Fruit fly (Drosophila melanogaster) whole organism, pupa: ENCODE measurements around the gene Dcr-1.

ENCODE experiments used
- CG10348 ChIP-seq: fragments of 200-800 bp; sonication (Bioruptor generic); IDR thresholded peaks from 2 replicates; pipeline ENCODE4 v1.3.6; 2022; ENCODE audit warnings: missing biosample characterization, missing genetic modification characterization
- CG12605 ChIP-seq: fragments of 200-800 bp; sonication (Bioruptor generic); IDR thresholded peaks from 2 replicates; pipeline ENCODE4 v1.3.6; 2022; ENCODE audit warnings: missing biosample characterization, missing genetic modification characterization
- CG13204 ChIP-seq: fragments of 200-800 bp; sonication (Bioruptor generic); optimal IDR thresholded peaks from 2 replicates; lab custom pipeline; 2018; ENCODE audit warnings: missing biosample characterization, mild to moderate bottlenecking, missing genetic modification characterization, moderate library complexity
- CG14655 ChIP-seq: fragments of 200-800 bp; sonication (Bioruptor generic); optimal IDR thresholded peaks from 3 replicates; lab custom pipeline; 2017; ENCODE audit warnings: mild to moderate bottlenecking, missing biosample characterization, missing genetic modification reagents, missing genetic modification characterization
- CG15710 ChIP-seq: fragments of 200-800 bp; sonication (Bioruptor generic); optimal IDR thresholded peaks from 2 replicates; lab custom pipeline; 2018; ENCODE audit warnings: missing biosample characterization, mild to moderate bottlenecking, missing genetic modification characterization, moderate library complexity
- CG17806 ChIP-seq: fragments of 200-800 bp; sonication (Bioruptor generic); optimal IDR thresholded peaks from 2 replicates; lab custom pipeline; 2018; ENCODE audit warnings: missing biosample characterization, mild to moderate bottlenecking, missing genetic modification characterization, moderate library complexity
- CG32121 ChIP-seq: fragments of 200-800 bp; sonication (Bioruptor generic); IDR thresholded peaks from 2 replicates; pipeline ENCODE4 v1.3.6; 2022; ENCODE audit warnings: missing biosample characterization, missing genetic modification characterization
- CG34367 ChIP-seq: fragments of 200-800 bp; sonication (Bioruptor generic); optimal IDR thresholded peaks from 2 replicates; lab custom pipeline; 2018; ENCODE audit warnings: missing biosample characterization, mild to moderate bottlenecking, missing genetic modification characterization
- CG4496 ChIP-seq: fragments of 200-800 bp; sonication (Bioruptor generic); IDR thresholded peaks from 3 replicates; pipeline ENCODE4 v1.3.6; 2022; ENCODE audit warnings: missing biosample characterization, missing genetic modification characterization
- CG8159 ChIP-seq: fragments of 200-800 bp; sonication (Bioruptor generic); optimal IDR thresholded peaks from 3 replicates; lab custom pipeline; 2018; ENCODE audit warnings: missing biosample characterization, mild to moderate bottlenecking, missing genetic modification characterization, moderate library complexity
- CG8301 ChIP-seq: fragments of 200-800 bp; sonication (Bioruptor generic); optimal IDR thresholded peaks from 2 replicates; lab custom pipeline; 2018; ENCODE audit warnings: missing biosample characterization, mild to moderate bottlenecking, missing genetic modification characterization
- CG9948 ChIP-seq: fragments of 200-800 bp; sonication (Bioruptor generic); optimal IDR thresholded peaks from 2 replicates; lab custom pipeline; 2018; ENCODE audit warnings: missing biosample characterization, mild to moderate bottlenecking, missing genetic modification characterization, moderate library complexity
- D1 ChIP-seq: fragments of 200-800 bp; sonication (Bioruptor generic); optimal IDR thresholded peaks from 2 replicates; lab custom pipeline; 2018; ENCODE audit warnings: missing biosample characterization, mild to moderate bottlenecking, missing genetic modification characterization, moderate library complexity
- EcR ChIP-seq: fragments of 200-800 bp; sonication (Bioruptor generic); optimal IDR thresholded peaks from 3 replicates; lab custom pipeline; 2019; ENCODE audit warnings: missing biosample characterization, missing genetic modification characterization, mild to moderate bottlenecking, moderate library complexity, missing genetic modification reagents
- Ets98B ChIP-seq: fragments of 200-800 bp; sonication (Bioruptor generic); IDR thresholded peaks from 2 replicates; pipeline ENCODE4 v1.3.6; 2022; ENCODE audit warnings: missing biosample characterization, missing genetic modification characterization
- Pif1A ChIP-seq: fragments of 200-800 bp; sonication (Bioruptor generic); optimal IDR thresholded peaks from 3 replicates; lab custom pipeline; 2016; ENCODE audit warnings: missing biosample characterization, missing genetic modification characterization
- Pif1B ChIP-seq: fragments of 200-800 bp; sonication (Bioruptor generic); optimal IDR thresholded peaks from 3 replicates; lab custom pipeline; 2016; ENCODE audit warnings: missing biosample characterization, missing genetic modification characterization
- Snoo ChIP-seq: fragments of 200-800 bp; sonication (Bioruptor generic); optimal IDR thresholded peaks from 3 replicates; lab custom pipeline; 2017; ENCODE audit warnings: missing biosample characterization, mild to moderate bottlenecking, missing genetic modification characterization, inconsistent platforms
- fd96Ca ChIP-seq: fragments of 200-800 bp; sonication (Bioruptor generic); IDR thresholded peaks from 3 replicates; pipeline ENCODE4 v1.3.6; 2022; ENCODE audit warnings: missing biosample characterization, missing genetic modification characterization
- gl ChIP-seq: fragments of 200-800 bp; sonication (Bioruptor generic); optimal IDR thresholded peaks from 2 replicates; lab custom pipeline; 2018; ENCODE audit warnings: missing biosample characterization, mild to moderate bottlenecking, missing genetic modification characterization
- rn ChIP-seq: fragments of 200-800 bp; sonication (Bioruptor generic); IDR thresholded peaks from 2 replicates; pipeline ENCODE4 v1.3.6; 2022; ENCODE audit warnings: missing biosample characterization, missing genetic modification characterization

The Dcr-1 gene

dm6 chr3R:22755187-22755777, 14.4 kb upstream of the Dcr-1 start:
- TF ChIP-seq CG17806 (tag; lab: Kevin White, UChicago), result no peak
- no peak for TF ChIP-seq CG32121 (GFP tag; lab: Robert Waterston, UW)
- TF ChIP-seq fd96Ca, result no peak
- TF ChIP-seq Ets98B, result peak; percentile 7; the same call in 1 of the 2 replicates

dm6 chr3R:22753895-22754774, 13.2 kb upstream of the Dcr-1 start:
- TF ChIP-seq Ets98B (peak; percentile 65), CG13204 (GFP tag; lab: Kevin White, UChicago) (peak; percentile 92), gl (tag; lab: Kevin White, UChicago) (no peak), CG10348 (GFP tag; lab: Robert Waterston, UW) (no peak), CG15710 (no peak), CG32121 (GFP tag; lab: Robert Waterston, UW) (peak; percentile 57; the same call in 1 of the 2 replicates), CG14655 (peak; percentile 58), fd96Ca (peak; percentile 53; the same call in 1 of the 3 replicates), CG9948 (tag; lab: Kevin White, UChicago) (no peak), CG4496 (peak; percentile 57), CG8301 (tag; lab: Kevin White, UChicago) (peak; percentile 37), CG12605 (GFP tag; lab: Robert Waterston, UW) (peak; percentile 40), Pif1A (GFP tag; lab: Kevin White, UChicago) (no peak)

- no peak for TF ChIP-seq CG17806 (tag; lab: Kevin White, UChicago)
- 0 out of 3 replicates have a peak, but pooled peaks have one; percentile 13 for TF ChIP-seq CG4496
- peak; percentile 8 for TF ChIP-seq EcR (GFP tag; lab: Kevin White, UChicago)
- TF ChIP-seq, all 21 proteins: peak for 2
These were observed 12.7 kb upstream of the Dcr-1 start for dm6 chr3R:22753600-22753894.

- TF ChIP-seq CG34367 (tag; lab: Kevin White, UChicago), result no peak
- no peak for TF ChIP-seq CG8159 (tag; lab: Kevin White, UChicago)
- no peak for TF ChIP-seq CG4496
- no peak for TF ChIP-seq CG13204 (GFP tag; lab: Kevin White, UChicago)
- TF ChIP-seq Pif1A (GFP tag; lab: Kevin White, UChicago), result no peak
- TF ChIP-seq D1 (tag; lab: Kevin White, UChicago), result no peak
- TF ChIP-seq CG32121 (GFP tag; lab: Robert Waterston, UW), result no peak
- no peak for TF ChIP-seq gl (tag; lab: Kevin White, UChicago)
- TF ChIP-seq Pif1B (GFP tag; lab: Kevin White, UChicago), result no peak
- TF ChIP-seq CG14655, result no peak
- no peak for TF ChIP-seq CG10348 (GFP tag; lab: Robert Waterston, UW)
- TF ChIP-seq CG17806 (tag; lab: Kevin White, UChicago), result no peak
- TF ChIP-seq Snoo (tag; lab: Kevin White, UChicago), result no peak
- no peak for TF ChIP-seq rn (GFP tag; lab: Robert Waterston, UW)
- no peak for TF ChIP-seq EcR (GFP tag; lab: Kevin White, UChicago)
- no peak for TF ChIP-seq Ets98B
- TF ChIP-seq CG15710, result no peak
- TF ChIP-seq CG9948 (tag; lab: Kevin White, UChicago), result no peak
- TF ChIP-seq fd96Ca, result no peak
- TF ChIP-seq, all 21 proteins: peak for 0
These were observed 12.0 kb upstream of the Dcr-1 start for dm6 chr3R:22752929-22753328.

dm6 chr3R:22751698-22752097, 10.8 kb upstream of the Dcr-1 start:
- TF ChIP-seq CG12605 (GFP tag; lab: Robert Waterston, UW) (no peak), CG32121 (GFP tag; lab: Robert Waterston, UW) (no peak), Ets98B (no peak), CG13204 (GFP tag; lab: Kevin White, UChicago) (no peak), CG8301 (tag; lab: Kevin White, UChicago) (no peak), EcR (GFP tag; lab: Kevin White, UChicago) (no peak), CG9948 (tag; lab: Kevin White, UChicago) (no peak), Pif1A (GFP tag; lab: Kevin White, UChicago) (no peak), CG34367 (tag; lab: Kevin White, UChicago) (no peak), CG8159 (tag; lab: Kevin White, UChicago) (no peak), CG15710 (no peak), Pif1B (GFP tag; lab: Kevin White, UChicago) (no peak), Snoo (tag; lab: Kevin White, UChicago) (no peak), CG4496 (no peak)

- TF ChIP-seq CG12605 (GFP tag; lab: Robert Waterston, UW), result no peak
- peak; percentile 57 for TF ChIP-seq CG32121 (GFP tag; lab: Robert Waterston, UW)
- peak; percentile 41 for TF ChIP-seq CG8159 (tag; lab: Kevin White, UChicago)
- no peak for TF ChIP-seq CG15710
- peak; percentile 17 for TF ChIP-seq CG8301 (tag; lab: Kevin White, UChicago)
- peak; percentile 76 for TF ChIP-seq fd96Ca
- no peak for TF ChIP-seq Pif1B (GFP tag; lab: Kevin White, UChicago)
- peak; percentile 54 for TF ChIP-seq Ets98B
- TF ChIP-seq Pif1A (GFP tag; lab: Kevin White, UChicago), result peak; percentile 5
- peak; percentile 6 for TF ChIP-seq Snoo (tag; lab: Kevin White, UChicago)
These were observed 10.2 kb upstream of the Dcr-1 start for dm6 chr3R:22751111-22751510.
